Worm (Caenorhabditis elegans) whole organism, dauer: ENCODE data around the gene htas-1.

Source experiments
- unc-62 ChIP-seq: sonication (generic microtip); optimal IDR thresholded peaks from 2 replicates; lab custom pipeline; 2017; ENCODE audit warnings: missing biosample characterization, missing genetic modification reagents, missing genetic modification characterization

htas-1 gene

ce11 chrIV:9683433-9683832, at the start of gene htas-1, which contains the start of gene ZK1251.3:
Gene htas-1, minus strand, starts transcription at chrIV:9683533.
Gene ZK1251.3, plus strand, starts transcription at chrIV:9683658.
- no peak for TF ChIP-seq unc-62 (GFP tag; lab: Kevin White, UChicago)

ce11 chrIV:9728376-9728775, 45.0 kb upstream of the htas-1 start, which contains the start of gene nhr-100:
Gene nhr-100, plus strand, starts transcription at chrIV:9728676.
- TF ChIP-seq unc-62 (GFP tag; lab: Kevin White, UChicago): no peak

DNA sequence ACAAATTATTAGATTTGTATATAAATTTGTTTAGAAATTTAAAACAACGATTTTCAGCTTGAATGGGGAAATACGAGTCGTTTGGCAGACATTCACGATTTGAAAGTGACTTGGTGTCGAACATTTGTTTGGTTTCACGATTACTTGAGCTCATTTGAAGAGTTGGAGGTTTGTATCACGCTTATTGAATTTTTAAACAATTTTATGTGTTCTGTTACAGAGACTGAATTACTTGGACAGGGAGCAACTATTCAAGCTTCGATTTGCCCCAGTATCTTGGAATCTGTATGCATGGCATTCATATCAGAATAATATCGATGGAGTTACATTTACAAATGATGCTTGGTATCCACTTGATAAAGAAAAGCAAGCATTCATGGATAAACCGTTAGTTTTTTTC, 43.9 kb upstream of the htas-1 start:
- no peak for TF ChIP-seq unc-62 (GFP tag; lab: Kevin White, UChicago)

ce11 chrIV:9725468-9725985, 42.2 kb upstream of the htas-1 start:
- TF ChIP-seq unc-62 (GFP tag; lab: Kevin White, UChicago): no peak

DNA sequence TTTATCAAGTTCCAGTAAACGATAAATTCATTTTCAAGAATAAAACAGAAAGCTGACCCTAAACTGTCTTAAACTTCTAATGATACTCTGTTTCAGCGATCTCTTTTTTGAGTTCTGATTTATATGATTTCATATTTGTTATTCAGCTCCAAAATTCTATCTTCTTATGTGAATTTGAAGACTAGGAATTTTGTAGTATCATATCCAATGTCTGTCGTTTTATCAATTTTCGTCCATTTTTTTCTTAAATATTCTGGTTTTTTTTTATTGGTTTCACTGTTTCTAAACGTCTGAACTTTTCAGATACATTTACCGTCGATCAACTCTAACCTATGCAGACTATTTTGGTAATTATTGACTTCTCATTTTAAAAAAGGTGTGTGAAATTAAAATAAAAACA, 41.6 kb upstream of the htas-1 start, which contains the start of the genes nhr-138 and C28D4.18:
nhr-138 (plus strand) TSS at position 304 of the 400 bp plus-strand sequence.
C28D4.18 (plus strand) TSS at position 333 of the 400 bp plus-strand sequence.
- TF ChIP-seq unc-62 (GFP tag; lab: Kevin White, UChicago): no peak

ce11 chrIV:9723185-9723584, 39.9 kb upstream of the htas-1 start:
- no peak for TF ChIP-seq unc-62 (GFP tag; lab: Kevin White, UChicago)

DNA sequence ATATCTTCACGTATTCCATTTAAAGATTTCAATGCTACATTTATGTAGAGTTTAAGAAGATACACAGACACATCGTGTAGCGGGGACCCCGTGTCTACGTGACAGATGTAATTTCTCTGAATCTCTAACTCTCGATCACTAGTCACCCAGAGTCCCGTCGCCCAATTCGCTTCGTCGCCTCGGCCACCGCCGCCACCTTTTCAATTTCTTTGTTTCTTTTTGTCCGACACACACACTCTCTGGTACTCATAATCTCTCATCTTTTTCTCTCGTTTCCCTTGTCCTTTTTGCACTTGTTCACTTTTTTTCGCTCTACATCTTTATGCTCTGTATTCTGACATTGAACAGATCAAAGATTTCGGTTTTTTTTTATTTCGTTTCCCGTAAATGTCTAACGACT, 35.1 kb upstream of the htas-1 start:
- no peak for TF ChIP-seq unc-62 (GFP tag; lab: Kevin White, UChicago)

DNA sequence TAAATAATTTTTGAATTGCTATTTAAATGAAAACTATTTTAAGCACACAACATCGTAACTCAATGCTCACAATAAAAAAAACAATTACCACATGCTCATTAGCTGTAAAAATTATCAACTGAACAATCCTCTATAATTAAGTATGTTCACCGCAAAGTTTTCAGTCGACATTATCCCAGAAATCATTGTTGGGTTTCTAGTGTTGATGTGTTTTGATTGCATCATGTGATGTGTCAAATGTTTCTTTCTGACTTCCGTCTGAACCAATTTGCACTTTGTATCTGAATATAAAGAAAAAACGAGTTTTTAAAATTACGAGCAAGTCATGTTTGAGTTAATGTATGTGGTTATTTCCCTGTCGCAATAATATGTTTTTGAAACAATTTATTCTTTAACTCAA, 34.5 kb upstream of the htas-1 start:
- TF ChIP-seq unc-62 (GFP tag; lab: Kevin White, UChicago): no peak

ce11 chrIV:9716490-9716889, 33.2 kb upstream of the htas-1 start:
- no peak for TF ChIP-seq unc-62 (GFP tag; lab: Kevin White, UChicago)

DNA sequence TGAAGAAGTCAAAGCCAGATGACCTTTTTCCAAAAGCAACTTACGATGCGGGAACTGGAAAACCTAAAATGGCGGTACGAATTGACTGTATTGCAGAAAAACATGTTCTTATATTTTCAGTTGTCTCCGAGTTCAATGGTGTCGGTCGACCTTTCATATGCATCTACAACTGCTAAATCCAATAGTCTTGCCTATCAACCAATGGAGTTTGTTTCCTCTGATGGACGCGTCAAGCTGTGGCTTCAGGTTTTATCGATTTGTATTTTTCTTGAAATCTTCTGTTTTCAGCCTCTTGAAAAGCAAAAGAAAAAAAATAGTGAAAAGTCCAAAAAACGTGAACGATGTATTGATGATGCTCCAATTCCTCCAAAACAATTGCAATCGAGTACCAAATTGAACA, 30.9 kb upstream of the htas-1 start:
- TF ChIP-seq unc-62 (GFP tag; lab: Kevin White, UChicago): no peak

- no peak for TF ChIP-seq unc-62 (GFP tag; lab: Kevin White, UChicago)
These were observed 29.4 kb upstream of the htas-1 start, which contains the start of gene K01H12.4 for ce11 chrIV:9712782-9713181. Gene K01H12.4, plus strand, starts transcription at chrIV:9713082.

DNA sequence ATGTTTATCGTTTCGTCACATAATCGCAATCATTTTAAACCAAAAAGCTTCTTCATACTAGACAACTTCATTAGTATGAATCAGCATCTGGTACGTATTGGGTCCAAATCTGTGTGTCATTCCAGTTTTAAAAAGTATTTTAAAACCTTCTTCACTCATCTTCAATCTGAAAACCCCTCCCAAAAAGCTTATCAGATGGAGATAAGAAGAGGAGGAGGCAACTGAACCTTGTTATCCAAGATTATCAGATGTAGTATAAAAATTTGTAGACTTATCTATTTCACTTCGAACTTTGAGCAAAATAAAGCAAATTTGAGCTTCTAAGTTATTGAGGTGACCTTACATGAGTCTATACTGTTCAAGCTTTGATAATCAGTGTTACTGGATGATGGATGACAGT, 26.6 kb upstream of the htas-1 start, which contains the start of gene nhr-38:
nhr-38 (plus strand) TSS at position 301 of the 400 bp plus-strand sequence.
- no peak for TF ChIP-seq unc-62 (GFP tag; lab: Kevin White, UChicago)

ce11 chrIV:9709205-9709604, 25.9 kb upstream of the htas-1 start, which contains the start of gene ant-1.3:
Gene ant-1.3, minus strand, starts transcription at chrIV:9709305.
- TF ChIP-seq unc-62 (GFP tag; lab: Kevin White, UChicago): no peak

DNA sequence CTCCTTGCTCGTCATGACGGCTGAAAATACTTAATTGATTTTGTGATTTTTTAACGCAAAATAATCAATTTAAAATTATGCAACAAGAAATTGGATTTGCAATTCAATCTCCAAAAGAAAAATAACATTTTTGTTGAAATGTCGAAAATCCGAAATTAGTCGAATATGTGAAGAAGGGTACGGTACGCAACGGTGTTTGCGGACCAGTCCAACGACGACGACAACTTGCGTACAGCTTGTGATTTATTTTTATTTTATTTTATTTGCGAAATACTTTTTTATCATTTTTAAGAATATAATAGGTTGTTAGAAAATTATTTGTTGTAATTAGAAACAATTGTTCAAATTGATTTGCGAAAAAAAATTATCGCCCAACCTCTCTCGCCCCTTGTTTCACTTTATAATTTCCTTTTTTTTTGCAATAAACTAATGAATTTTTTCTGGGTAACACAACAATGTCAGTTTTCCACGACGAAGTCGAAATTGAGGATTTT, 23.4 kb upstream of the htas-1 start, which contains the start of the genes dcaf-1 and dph-3:
dcaf-1 (minus strand) TSS at position 20 of the 494 bp plus-strand sequence.
dph-3 (plus strand) TSS at position 444 of the 494 bp plus-strand sequence.
- no peak for TF ChIP-seq unc-62 (GFP tag; lab: Kevin White, UChicago)

ce11 chrIV:9699062-9699461, 15.7 kb upstream of the htas-1 start:
- no peak for TF ChIP-seq unc-62 (GFP tag; lab: Kevin White, UChicago)

- TF ChIP-seq unc-62 (GFP tag; lab: Kevin White, UChicago): no peak
These were observed 14.5 kb upstream of the htas-1 start for ce11 chrIV:9697869-9698268.

DNA sequence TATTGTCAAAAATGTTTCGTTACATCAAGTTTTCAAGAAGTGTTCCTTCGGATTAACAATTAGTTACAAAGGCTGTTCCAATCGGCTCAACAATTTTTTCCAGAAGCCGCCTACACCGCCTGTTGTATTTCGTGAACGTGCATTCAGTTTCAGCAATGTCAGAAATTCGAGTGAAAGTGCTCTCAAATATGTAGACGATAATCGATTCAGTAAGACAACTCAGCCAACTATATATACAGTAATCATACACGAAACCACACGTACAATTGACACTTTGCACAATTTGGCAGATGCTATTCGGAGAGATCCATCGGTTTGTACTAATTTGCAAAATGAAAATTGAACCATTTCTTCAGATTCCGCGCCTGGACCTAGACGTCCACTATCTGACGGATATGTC, 13.2 kb upstream of the htas-1 start:
- no peak for TF ChIP-seq unc-62 (GFP tag; lab: Kevin White, UChicago)
